Fruit fly (Drosophila melanogaster): ENCODE measurements around the gene Ugt36A1.

Gene Ugt36A1

dm6 chr2L:3632047-3632880 lies 13.4 kb downstream of the Ugt36A1 start (continued):
- no peak for TF ChIP-seq pita (GFP tag; optimal IDR thresholded peaks at IDR 0.05)
- TF ChIP-seq Nf-YB (GFP tag; optimal IDR thresholded peaks at IDR 0.05), result peak; percentile 81
- TF ChIP-seq CG6813 (GFP tag; optimal IDR thresholded peaks at IDR 0.05), result peak; percentile 99
- TF ChIP-seq CG2129 (GFP tag; IDR thresholded peaks at IDR 0.05; ENCODE audit: partially characterized antibody), result no peak
- peak; percentile 93 for TF ChIP-seq onecut (GFP tag; IDR thresholded peaks at IDR 0.05)
- TF ChIP-seq CG6689 (GFP tag; IDR thresholded peaks at IDR 0.05), result peak; percentile 98
- TF ChIP-seq CG16779 (GFP tag; IDR thresholded peaks at IDR 0.05), result peak; percentile 95
- TF ChIP-seq peb (GFP tag; IDR thresholded peaks at IDR 0.05), result peak; percentile 94
- TF ChIP-seq CG11085 (GFP tag; IDR thresholded peaks at IDR 0.05), result peak; percentile 97
- peak; percentile 96 for TF ChIP-seq Trl (optimal IDR thresholded peaks at IDR 0.05)
- peak; percentile 93 for TF ChIP-seq Trl (GFP tag; optimal IDR thresholded peaks at IDR 0.05)
- TF ChIP-seq GATAe (GFP tag; conservative IDR thresholded peaks at IDR 0.05), result peak; percentile 94
- peak; percentile 89 for TF ChIP-seq CG15601 (tag; optimal IDR thresholded peaks at IDR 0.05)
- peak; percentile 94 for TF ChIP-seq CG7987 (GFP tag; optimal IDR thresholded peaks at IDR 0.05)
- no peak for TF ChIP-seq fru (optimal IDR thresholded peaks at IDR 0.05)
- TF ChIP-seq Sry-β (GFP tag; optimal IDR thresholded peaks at IDR 0.05), result peak; percentile 73
- peak; percentile 89 for TF ChIP-seq Nf-YA (GFP tag; IDR thresholded peaks at IDR 0.05)
- peak; percentile 97 for TF ChIP-seq maf-S (GFP tag; optimal IDR thresholded peaks at IDR 0.05)
- TF ChIP-seq bab2 (GFP tag; optimal IDR thresholded peaks at IDR 0.05), result peak; percentile 93
- TF ChIP-seq Lhr (GFP tag; optimal IDR thresholded peaks at IDR 0.05), result peak; percentile 75
- TF ChIP-seq CG5180 (GFP tag; optimal IDR thresholded peaks at IDR 0.05), result peak; percentile 93
- TF ChIP-seq CG17186 (GFP tag; optimal IDR thresholded peaks at IDR 0.05), result peak; percentile 95
- TF ChIP-seq CG30403 (GFP tag; optimal IDR thresholded peaks at IDR 0.05), result peak; percentile 96
- TF ChIP-seq mirr (GFP tag; optimal IDR thresholded peaks at IDR 0.05), result peak; percentile 95
- TF ChIP-seq Dad (GFP tag; optimal IDR thresholded peaks at IDR 0.05), result peak; percentile 91
- TF ChIP-seq Hey (tag; optimal IDR thresholded peaks at IDR 0.05), result peak; percentile 65
- TF ChIP-seq dm (GFP tag; optimal IDR thresholded peaks at IDR 0.05), result peak; percentile 91
- peak; percentile 60 for TF ChIP-seq pfk (GFP tag; optimal IDR thresholded peaks at IDR 0.05)
- TF ChIP-seq Sin3A (optimal IDR thresholded peaks at IDR 0.05), result no peak
- peak; percentile 93 for TF ChIP-seq chm (GFP tag; IDR thresholded peaks at IDR 0.05)
- peak; percentile 97 for TF ChIP-seq Rx (GFP tag; IDR thresholded peaks at IDR 0.05)
- peak; percentile 84 for TF ChIP-seq CG4707 (GFP tag; optimal IDR thresholded peaks at IDR 0.05)
- peak; percentile 87 for TF ChIP-seq CG8089 (GFP tag; optimal IDR thresholded peaks at IDR 0.05)
- peak; percentile 86 for TF ChIP-seq salm (tag; optimal IDR thresholded peaks at IDR 0.05)
- TF ChIP-seq fd96Cb (tag; optimal IDR thresholded peaks at IDR 0.05), result peak; percentile 97
- TF ChIP-seq CG17802 (tag; optimal IDR thresholded peaks at IDR 0.05), result peak; percentile 91
- peak; percentile 99 for TF ChIP-seq CG18262 (tag; optimal IDR thresholded peaks at IDR 0.05)
- peak; percentile 88 for TF ChIP-seq Ravus (GFP tag; IDR thresholded peaks at IDR 0.05)
- peak; percentile 96 for TF ChIP-seq nom (GFP tag; optimal IDR thresholded peaks at IDR 0.05)
- peak; percentile 98 for TF ChIP-seq CG32772 (GFP tag; IDR thresholded peaks at IDR 0.05)
- peak; percentile 94 for TF ChIP-seq CoRest (tag; optimal IDR thresholded peaks at IDR 0.05)
- peak; percentile 20; the same call in 1 of the 3 replicates for TF ChIP-seq vnd (GFP tag; IDR thresholded peaks at IDR 0.05; ENCODE audit: partially characterized antibody)
- TF ChIP-seq CG1529 (GFP tag; optimal IDR thresholded peaks at IDR 0.05), result peak; percentile 87
- peak; percentile 97 for TF ChIP-seq CG6254 (GFP tag; optimal IDR thresholded peaks at IDR 0.05)
- TF ChIP-seq CG10959 (GFP tag; IDR thresholded peaks at IDR 0.05), result peak; percentile 94
- TF ChIP-seq croc (GFP tag; conservative IDR thresholded peaks at IDR 0.05), result peak; percentile 97
- no peak for TF ChIP-seq h (optimal IDR thresholded peaks at IDR 0.05)
- TF ChIP-seq kay (GFP tag; optimal IDR thresholded peaks at IDR 0.05), result peak; percentile 97
- TF ChIP-seq dmrt11E (tag; optimal IDR thresholded peaks at IDR 0.05), result peak; percentile 95
- peak; percentile 87 for TF ChIP-seq pb (GFP tag; optimal IDR thresholded peaks at IDR 0.05)
